Fruit fly (Drosophila melanogaster): Measurements from ENCODE around the gene ScpX.

DNA sequence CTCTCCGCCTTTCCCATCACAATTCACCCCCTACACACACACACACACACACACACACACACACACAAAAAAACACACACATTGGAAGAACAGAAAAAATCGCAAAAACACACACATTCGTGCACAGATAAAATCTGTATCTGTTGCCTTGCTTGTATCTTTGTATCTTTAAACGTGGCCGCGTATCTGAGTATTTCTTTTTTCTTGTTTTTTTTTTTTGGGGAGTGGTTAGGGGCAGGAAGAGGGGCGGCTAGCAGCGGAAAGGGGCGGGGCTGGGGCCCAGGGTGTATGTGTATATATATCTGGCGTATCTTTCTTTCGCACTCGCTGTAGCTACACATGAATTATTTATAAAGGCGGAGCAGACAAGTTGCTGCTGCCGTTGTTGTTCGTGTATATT lies 35.6 kb downstream of the ScpX start:
- no peak for TF ChIP-seq dl (GFP tag; optimal IDR thresholded peaks at IDR 0.05; ENCODE audit: insufficient read depth in 1 of 2, partially characterized antibody in 2 of 2)
- peak; percentile 53 for TF ChIP-seq Dfd (GFP tag; optimal IDR thresholded peaks at IDR 0.05)
- TF ChIP-seq dmrt93B (GFP tag; optimal IDR thresholded peaks at IDR 0.05): no peak
- no peak for TF ChIP-seq foxo (GFP tag; optimal IDR thresholded peaks at IDR 0.05)
- TF ChIP-seq rgr (GFP tag; optimal IDR thresholded peaks at IDR 0.05): no peak
- TF ChIP-seq sv (GFP tag; optimal IDR thresholded peaks at IDR 0.05): no peak
- TF ChIP-seq tai (GFP tag; optimal IDR thresholded peaks at IDR 0.05): no peak

Measured in whole organism, wandering third instar larva.